Fruit fly (Drosophila melanogaster): ENCODE measurements around the gene Cpr67B.

Cpr67B gene

dm6 chr3L:9420054-9420818 lies 15.6 kb downstream of the Cpr67B start (continued):
- TF ChIP-seq sqz (GFP tag; optimal IDR thresholded peaks at IDR 0.05) (no peak), Ssrp (tag; optimal IDR thresholded peaks at IDR 0.05) (peak; percentile 34), CG11723 (GFP tag; optimal IDR thresholded peaks at IDR 0.05) (no peak), en (GFP tag; optimal IDR thresholded peaks at IDR 0.05) (peak; percentile 3), ranshi (GFP tag; IDR thresholded peaks at IDR 0.05) (no peak), trem (tag; optimal IDR thresholded peaks at IDR 0.05) (no peak), vfl (GFP tag; optimal IDR thresholded peaks at IDR 0.05) (no peak), bab2 (GFP tag; optimal IDR thresholded peaks at IDR 0.05) (peak; percentile 18), slp2 (GFP tag; optimal IDR thresholded peaks at IDR 0.05) (peak; percentile 17), CG6813 (GFP tag; optimal IDR thresholded peaks at IDR 0.05) (no peak), otp (GFP tag; IDR thresholded peaks at IDR 0.05) (no peak), CG12104 (GFP tag; optimal IDR thresholded peaks at IDR 0.05) (no peak), caup (GFP tag; optimal IDR thresholded peaks at IDR 0.05; ENCODE audit: severe bottlenecking) (peak; percentile 17), ci (GFP tag; IDR thresholded peaks at IDR 0.05) (peak; percentile 84), Poxn (GFP tag; IDR thresholded peaks at IDR 0.05) (no peak), onecut (GFP tag; IDR thresholded peaks at IDR 0.05) (peak; percentile 27; the same call in 1 of the 2 replicates), shn (GFP tag; optimal IDR thresholded peaks at IDR 0.05) (no peak), ato (GFP tag; IDR thresholded peaks at IDR 0.05; ENCODE audit: partially characterized antibody) (no peak), Doc3 (GFP tag; IDR thresholded peaks at IDR 0.05; ENCODE audit: partially characterized antibody) (no peak), CG3407 (GFP tag; optimal IDR thresholded peaks at IDR 0.05) (peak; percentile 14), CG4424 (GFP tag; optimal IDR thresholded peaks at IDR 0.05) (peak; percentile 51), Awh (GFP tag; IDR thresholded peaks at IDR 0.05) (peak; percentile 68), tll (GFP tag; optimal IDR thresholded peaks at IDR 0.05) (no peak), Mrtf (GFP tag; IDR thresholded peaks at IDR 0.05) (peak; percentile 57; the same call in 1 of the 3 replicates), CG4707 (GFP tag; optimal IDR thresholded peaks at IDR 0.05) (no peak), CG11504 (tag; optimal IDR thresholded peaks at IDR 0.05) (peak; percentile 76), ab (GFP tag; optimal IDR thresholded peaks at IDR 0.05) (no peak), CG17912 (GFP tag; optimal IDR thresholded peaks at IDR 0.05) (no peak), gcm (GFP tag; optimal IDR thresholded peaks at IDR 0.05) (no peak), CG32767 (GFP tag; IDR thresholded peaks at IDR 0.05) (no peak), Ravus (GFP tag; IDR thresholded peaks at IDR 0.05) (no peak), Abd-B (GFP tag; optimal IDR thresholded peaks at IDR 0.05) (peak; percentile 4), CG12219 (GFP tag; optimal IDR thresholded peaks at IDR 0.05) (peak; percentile 22), CG11085 (GFP tag; IDR thresholded peaks at IDR 0.05) (peak; percentile 17; the same call in 1 of the 2 replicates), CG9797 (GFP tag; optimal IDR thresholded peaks at IDR 0.05) (no peak), CG9609 (GFP tag; optimal IDR thresholded peaks at IDR 0.05) (no peak), ara (GFP tag; IDR thresholded peaks at IDR 0.05) (no peak), CG16813 (GFP tag; IDR thresholded peaks at IDR 0.05; ENCODE audit: partially characterized antibody) (no peak), CG12391 (tag; optimal IDR thresholded peaks at IDR 0.05) (peak; percentile 52), CG10654 (GFP tag; optimal IDR thresholded peaks at IDR 0.05) (no peak), CG34422 (GFP tag; IDR thresholded peaks at IDR 0.05) (peak; percentile 27; the same call in 1 of the 3 replicates), Dref (GFP tag; IDR thresholded peaks at IDR 0.05) (no peak), CG6654 (GFP tag; optimal IDR thresholded peaks at IDR 0.05) (no peak), tup (GFP tag; optimal IDR thresholded peaks at IDR 0.05) (no peak), CG7372 (GFP tag; IDR thresholded peaks at IDR 0.05) (no peak), CG11695 (GFP tag; IDR thresholded peaks at IDR 0.05) (peak; percentile 74; the same call in 2 of the 3 replicates), crc (GFP tag; optimal IDR thresholded peaks at IDR 0.05) (no peak), Pdp1 (GFP tag; optimal IDR thresholded peaks at IDR 0.05) (no peak), fd102C (GFP tag; optimal IDR thresholded peaks at IDR 0.05) (no peak)
